Fruit fly (Drosophila melanogaster) whole organism, prepupa: ENCODE data around the gene ftz.
A peak's percentile ranks its signal among the peaks of the same experiment; 100 is the strongest.

Source experiments
- Blimp-1 ChIP-seq: fragments of 200-800 bp; sonication (Bioruptor generic); optimal IDR thresholded peaks from 3 replicates; lab custom pipeline; 2017; ENCODE audit warnings: missing biosample characterization, missing genetic modification characterization, mild to moderate bottlenecking, moderate library complexity, missing genetic modification reagents
- CG11762 ChIP-seq: fragments of 200-800 bp; sonication (Bioruptor generic); optimal IDR thresholded peaks from 3 replicates; lab custom pipeline; 2016; ENCODE audit warnings: missing biosample characterization, missing genetic modification characterization; ENCODE audit not compliant: insufficient read depth
- CG11902 ChIP-seq: fragments of 200-800 bp; sonication (Bioruptor generic); optimal IDR thresholded peaks from 3 replicates; lab custom pipeline; 2016; ENCODE audit warnings: missing biosample characterization, missing genetic modification characterization
- CG1621 ChIP-seq: fragments of 200-800 bp; sonication (Bioruptor generic); optimal IDR thresholded peaks from 3 replicates; lab custom pipeline; 2018; ENCODE audit warnings: missing biosample characterization, mild to moderate bottlenecking, missing genetic modification characterization
- CG31627 ChIP-seq: fragments of 200-800 bp; sonication (Bioruptor generic); optimal IDR thresholded peaks from 3 replicates; lab custom pipeline; 2016; ENCODE audit warnings: missing biosample characterization, missing genetic modification characterization
- CG32006 ChIP-seq: fragments of 200-800 bp; sonication (Bioruptor generic); optimal IDR thresholded peaks from 3 replicates; lab custom pipeline; 2017; ENCODE audit warnings: missing biosample characterization, mild to moderate bottlenecking, missing genetic modification characterization
- CG34406 ChIP-seq: fragments of 200-800 bp; sonication (Bioruptor generic); optimal IDR thresholded peaks from 3 replicates; lab custom pipeline; 2016; ENCODE audit warnings: missing biosample characterization, missing genetic modification characterization
- CG3919 ChIP-seq: fragments of 200-800 bp; sonication (Bioruptor generic); optimal IDR thresholded peaks from 3 replicates; lab custom pipeline; 2016; ENCODE audit warnings: missing biosample characterization, missing genetic modification characterization
- CG6163 ChIP-seq: fragments of 200-800 bp; sonication (Bioruptor generic); IDR thresholded peaks from 3 replicates; pipeline ENCODE4 v1.3.6; 2022; ENCODE audit warnings: missing biosample characterization, missing genetic modification characterization
- CG6854 ChIP-seq: fragments of 200-800 bp; sonication (Bioruptor generic); optimal IDR thresholded peaks from 2 replicates; lab custom pipeline; 2017; ENCODE audit warnings: missing biosample characterization, mild to moderate bottlenecking, missing genetic modification characterization
- CG8632 ChIP-seq: fragments of 200-800 bp; sonication (Bioruptor generic); optimal IDR thresholded peaks from 3 replicates; lab custom pipeline; 2016; ENCODE audit warnings: missing biosample characterization, missing genetic modification characterization
- CG9139 ChIP-seq: fragments of 200-800 bp; sonication (Bioruptor generic); optimal IDR thresholded peaks from 3 replicates; lab custom pipeline; 2017; ENCODE audit warnings: missing biosample characterization, mild to moderate bottlenecking, missing genetic modification characterization
- Eip75B ChIP-seq: fragments of 200-800 bp; sonication (Bioruptor generic); optimal IDR thresholded peaks from 3 replicates; lab custom pipeline; 2016; ENCODE audit warnings: missing biosample characterization, missing genetic modification characterization
- Eip78C ChIP-seq: fragments of 200-800 bp; sonication (Bioruptor generic); peaks from one replicate; lab custom pipeline; 2016; ENCODE audit warnings: missing biosample characterization, missing genetic modification characterization
- Eip93F ChIP-seq: fragments of 200-800 bp; sonication (Bioruptor generic); optimal IDR thresholded peaks from 2 replicates; lab custom pipeline; 2016; ENCODE audit warnings: missing biosample characterization, mild to moderate bottlenecking, missing genetic modification characterization
- Ets21C ChIP-seq: fragments of 200-800 bp; sonication (Bioruptor generic); optimal IDR thresholded peaks from 3 replicates; lab custom pipeline; 2016; ENCODE audit warnings: missing biosample characterization, missing genetic modification characterization
- Hr38 ChIP-seq: sonication (Bioruptor generic); optimal IDR thresholded peaks from 2 replicates; lab custom pipeline; 2016; ENCODE audit warnings: missing biosample characterization, missing genetic modification characterization
- Hr39 ChIP-seq: fragments of 200-800 bp; sonication (Bioruptor generic); optimal IDR thresholded peaks from 2 replicates; lab custom pipeline; 2016; ENCODE audit warnings: missing biosample characterization, missing genetic modification characterization
- Hr4 ChIP-seq: fragments of 200-800 bp; sonication (Bioruptor generic); optimal IDR thresholded peaks from 3 replicates; lab custom pipeline; 2016; ENCODE audit warnings: missing biosample characterization, missing genetic modification characterization
- Lpt ChIP-seq: fragments of 200-800 bp; sonication (Bioruptor generic); optimal IDR thresholded peaks from 3 replicates; lab custom pipeline; 2016; ENCODE audit warnings: missing biosample characterization, missing genetic modification characterization
- OdsH ChIP-seq: fragments of 200-800 bp; sonication (Bioruptor generic); optimal IDR thresholded peaks from 3 replicates; lab custom pipeline; 2016; ENCODE audit warnings: missing biosample characterization, missing genetic modification characterization
- Smox ChIP-seq: fragments of 200-800 bp; sonication (Bioruptor generic); optimal IDR thresholded peaks from 3 replicates; lab custom pipeline; 2016; ENCODE audit warnings: missing biosample characterization, missing genetic modification characterization
- Sox102F ChIP-seq: fragments of 200-800 bp; sonication (Bioruptor generic); optimal IDR thresholded peaks from 2 replicates; lab custom pipeline; 2016; ENCODE audit warnings: missing biosample characterization, mild to moderate bottlenecking, missing genetic modification characterization
- Sox14 ChIP-seq: fragments of 200-800 bp; sonication (Bioruptor generic); optimal IDR thresholded peaks from 3 replicates; lab custom pipeline; 2016; ENCODE audit warnings: missing biosample characterization, missing genetic modification characterization
- achi ChIP-seq: fragments of 200-800 bp; sonication (Bioruptor generic); optimal IDR thresholded peaks from 3 replicates; lab custom pipeline; 2016; ENCODE audit warnings: missing biosample characterization, missing genetic modification characterization
- dsx ChIP-seq: fragments of 200-800 bp; optimal IDR thresholded peaks from 3 replicates; lab custom pipeline; 2019; ENCODE audit warnings: missing biosample characterization, mild to moderate bottlenecking, missing genetic modification characterization, moderate library complexity; ENCODE audit not compliant: poor library complexity, severe bottlenecking
- fd59A ChIP-seq: fragments of 200-800 bp; sonication (Bioruptor generic); optimal IDR thresholded peaks from 2 replicates; lab custom pipeline; 2017; ENCODE audit warnings: missing biosample characterization, mild to moderate bottlenecking, missing genetic modification characterization, missing genetic modification reagents
- svp ChIP-seq: fragments of 200-800 bp; sonication (Bioruptor generic); peaks from one replicate; lab custom pipeline; 2016; ENCODE audit warnings: missing biosample characterization, missing genetic modification characterization
- topi ChIP-seq: fragments of 200-800 bp; sonication (Bioruptor generic); optimal IDR thresholded peaks from 3 replicates; lab custom pipeline; 2016; ENCODE audit warnings: missing biosample characterization, missing genetic modification characterization

Gene ftz

dm6 chr3R:6857425-6857824, 6.7 kb upstream of the ftz start:
- TF ChIP-seq fd59A (GFP tag; lab: Kevin White, UChicago) (no peak), Smox (GFP tag; lab: Kevin White, UChicago) (no peak), Ets21C (GFP tag; lab: Kevin White, UChicago) (no peak), CG31627 (GFP tag; lab: Kevin White, UChicago) (no peak), Eip93F (GFP tag; lab: Kevin White, UChicago) (no peak)

dm6 chr3R:6858997-6859396, 5.1 kb upstream of the ftz start:
- TF ChIP-seq Sox14 (no peak), Hr4 (GFP tag; lab: Kevin White, UChicago) (no peak), CG11762 (no peak), CG6163 (GFP tag; lab: Robert Waterston, UW) (no peak), achi (GFP tag; lab: Kevin White, UChicago) (no peak), Hr38 (GFP tag; lab: Kevin White, UChicago) (no peak), Hr39 (GFP tag; lab: Kevin White, UChicago) (no peak)
- TF ChIP-seq, all 60 proteins: peak for 0

dm6 chr3R:6860042-6860441, 4.1 kb upstream of the ftz start:
- TF ChIP-seq CG6163 (GFP tag; lab: Robert Waterston, UW) (no peak), CG1621 (no peak), Eip78C (GFP tag; lab: Kevin White, UChicago) (no peak)

dm6 chr3R:6862577-6862976, 1.5 kb upstream of the ftz start:
- no peak for TF ChIP-seq CG11762
- TF ChIP-seq CG11902 (GFP tag; lab: Kevin White, UChicago): no peak
- no peak for TF ChIP-seq CG32006 (GFP tag; lab: Kevin White, UChicago)
- no peak for TF ChIP-seq CG9139
- no peak for TF ChIP-seq Smox (GFP tag; lab: Kevin White, UChicago)
- TF ChIP-seq CG3919 (GFP tag; lab: Kevin White, UChicago): no peak
- no peak for TF ChIP-seq CG34406 (GFP tag; lab: Kevin White, UChicago)
- no peak for TF ChIP-seq Lpt
- no peak for TF ChIP-seq OdsH

- TF ChIP-seq Smox (GFP tag; lab: Kevin White, UChicago) (no peak), dsx (no peak), CG6854 (GFP tag; lab: Kevin White, UChicago) (no peak)
These were observed 4.1 kb downstream of the ftz start for dm6 chr3R:6868212-6868611.

dm6 chr3R:6869297-6869696, 5.2 kb downstream of the ftz start:
- TF ChIP-seq Eip75B (GFP tag; lab: Kevin White, UChicago) (no peak), Sox102F (GFP tag; lab: Kevin White, UChicago) (no peak)

dm6 chr3R:6870836-6871235, 6.7 kb downstream of the ftz start:
- no peak for TF ChIP-seq CG8632 (GFP tag; lab: Kevin White, UChicago)
- no peak for TF ChIP-seq CG11902 (GFP tag; lab: Kevin White, UChicago)

- TF ChIP-seq Eip78C (GFP tag; lab: Kevin White, UChicago): peak; percentile 24
- TF ChIP-seq topi (GFP tag; lab: Kevin White, UChicago): no peak
- no peak for TF ChIP-seq Blimp-1
- peak; percentile 29 for TF ChIP-seq svp
These were observed 17.3 kb downstream of the ftz start for dm6 chr3R:6881264-6882014.
